Fruit fly (Drosophila melanogaster): ENCODE data around the gene CG15293.
A peak's percentile ranks its signal among the peaks of the same experiment; 100 is the strongest.

The CG15293 gene

dm6 chr2L:14070154-14070553 lies 39.1 kb downstream of the CG15293 start (continued):
- TF ChIP-seq vri (GFP tag; optimal IDR thresholded peaks at IDR 0.05) (no peak), fd59A (GFP tag; optimal IDR thresholded peaks at IDR 0.05) (no peak), acj6 (GFP tag; optimal IDR thresholded peaks at IDR 0.05) (peak; percentile 30), topi (GFP tag; optimal IDR thresholded peaks at IDR 0.05) (no peak), Eip93F (GFP tag; optimal IDR thresholded peaks at IDR 0.05) (no peak), Eip75B (GFP tag; optimal IDR thresholded peaks at IDR 0.05) (peak; percentile 34), CG6163 (GFP tag; IDR thresholded peaks at IDR 0.05) (peak; percentile 50; the same call in 2 of the 3 replicates)
